Fruit fly (Drosophila melanogaster) whole organism: ENCODE results near the gene CG33099.

ENCODE experiments used
- CG8478 ChIP-seq: fragments of >200 bp; optimal IDR thresholded peaks from 2 replicates; lab custom pipeline; 2018; ENCODE audit warnings: inconsistent platforms
- Dll ChIP-seq: fragments of >200 bp; optimal IDR thresholded peaks from 2 replicates; lab custom pipeline; 2017
- EcR ChIP-seq, 2 experiments: fragments of >200 bp; optimal IDR thresholded peaks; 2 replicates each; lab custom pipeline; 2017; ENCODE audit warnings: missing biosample characterization in 2 of 2, missing genetic modification characterization in 2 of 2, missing genetic modification reagents in 2 of 2
- pan ChIP-seq: fragments of >200 bp; optimal IDR thresholded peaks from 2 replicates; lab custom pipeline; 2017
- psq ChIP-seq: fragments of >200 bp; optimal IDR thresholded peaks from 2 replicates; lab custom pipeline; 2017
- usp ChIP-seq: fragments of >200 bp; optimal IDR thresholded peaks from 2 replicates; lab custom pipeline; 2017; ENCODE audit warnings: missing biosample characterization, missing genetic modification characterization, mixed read lengths

CG33099 gene

dm6 chr3R:22522859-22523258 lies 7.5 kb downstream of the CG33099 start:
- TF ChIP-seq CG8478 (lab: Kevin White, UChicago) (no peak), psq (lab: Kevin White, UChicago) (no peak), pan (lab: Kevin White, UChicago) (no peak), Dll (lab: Kevin White, UChicago) (no peak), EcR (GFP tag; optimal IDR thresholded peaks at IDR 0.05; lab: Kevin White, UChicago) (no peak), usp (GFP tag; lab: Kevin White, UChicago) (no peak)

- TF ChIP-seq EcR (GFP tag; optimal IDR thresholded peaks at IDR 0.05; lab: Kevin White, UChicago) (no peak), pan (lab: Kevin White, UChicago) (no peak), Dll (lab: Kevin White, UChicago) (no peak), usp (GFP tag; lab: Kevin White, UChicago) (no peak), psq (lab: Kevin White, UChicago) (no peak)
Observed at dm6 chr3R:22522042-22522441, 8.3 kb downstream of the CG33099 start.

- TF ChIP-seq CG8478 (lab: Kevin White, UChicago) (no peak), Dll (lab: Kevin White, UChicago) (no peak), pan (lab: Kevin White, UChicago) (no peak), EcR (GFP tag; optimal IDR thresholded peaks at IDR 0.05; lab: Kevin White, UChicago) (no peak), psq (lab: Kevin White, UChicago) (no peak), usp (GFP tag; lab: Kevin White, UChicago) (no peak)
Observed at dm6 chr3R:22520481-22520880, 9.9 kb downstream of the CG33099 start.

dm6 chr3R:22518760-22519159 lies 11.6 kb downstream of the CG33099 start:
- TF ChIP-seq psq (lab: Kevin White, UChicago) (no peak), EcR (GFP tag; optimal IDR thresholded peaks at IDR 0.05; lab: Kevin White, UChicago) (no peak), CG8478 (lab: Kevin White, UChicago) (no peak), Dll (lab: Kevin White, UChicago) (no peak), pan (lab: Kevin White, UChicago) (no peak), usp (GFP tag; lab: Kevin White, UChicago) (no peak)

dm6 chr3R:22518285-22518684 lies 12.1 kb downstream of the CG33099 start:
- TF ChIP-seq pan (lab: Kevin White, UChicago) (no peak), psq (lab: Kevin White, UChicago) (no peak), EcR (GFP tag; optimal IDR thresholded peaks at IDR 0.05; lab: Kevin White, UChicago) (no peak), CG8478 (lab: Kevin White, UChicago) (no peak), usp (GFP tag; lab: Kevin White, UChicago) (no peak), Dll (lab: Kevin White, UChicago) (no peak)

- TF ChIP-seq EcR (GFP tag; optimal IDR thresholded peaks at IDR 0.05; lab: Kevin White, UChicago) (no peak), psq (lab: Kevin White, UChicago) (no peak), Dll (lab: Kevin White, UChicago) (no peak), usp (GFP tag; lab: Kevin White, UChicago) (no peak), CG8478 (lab: Kevin White, UChicago) (no peak), pan (lab: Kevin White, UChicago) (no peak)
Observed at dm6 chr3R:22515384-22515783, 15.0 kb downstream of the CG33099 start.

dm6 chr3R:22503630-22504029 lies 26.7 kb downstream of the CG33099 start:
- TF ChIP-seq pan (lab: Kevin White, UChicago) (no peak), Dll (lab: Kevin White, UChicago) (no peak), EcR (GFP tag; optimal IDR thresholded peaks at IDR 0.05; lab: Kevin White, UChicago) (no peak), CG8478 (lab: Kevin White, UChicago) (no peak), psq (lab: Kevin White, UChicago) (no peak), usp (GFP tag; lab: Kevin White, UChicago) (no peak)

- TF ChIP-seq psq (lab: Kevin White, UChicago) (no peak), EcR (GFP tag; optimal IDR thresholded peaks at IDR 0.05; lab: Kevin White, UChicago) (no peak), pan (lab: Kevin White, UChicago) (no peak), usp (GFP tag; lab: Kevin White, UChicago) (no peak), Dll (lab: Kevin White, UChicago) (no peak), CG8478 (lab: Kevin White, UChicago) (no peak)
Observed at dm6 chr3R:22497025-22497424, 33.3 kb downstream of the CG33099 start, which contains the start of gene Octbeta1R. Gene Octbeta1R (plus strand): TSS chr3R:22497215.

dm6 chr3R:22494523-22495309 lies 35.7 kb downstream of the CG33099 start:
- TF ChIP-seq usp (GFP tag; lab: Kevin White, UChicago): no peak
- TF ChIP-seq psq (lab: Kevin White, UChicago): no peak
- no peak for TF ChIP-seq Dll (lab: Kevin White, UChicago)
- no peak for TF ChIP-seq pan (lab: Kevin White, UChicago)
- no peak for TF ChIP-seq EcR (GFP tag; optimal IDR thresholded peaks at IDR 0.05; lab: Kevin White, UChicago)
- TF ChIP-seq CG8478 (lab: Kevin White, UChicago): no peak

- TF ChIP-seq CG8478 (lab: Kevin White, UChicago): no peak
- no peak for TF ChIP-seq Dll (lab: Kevin White, UChicago)
- no peak for TF ChIP-seq usp (GFP tag; lab: Kevin White, UChicago)
- no peak for TF ChIP-seq psq (lab: Kevin White, UChicago)
- no peak for TF ChIP-seq pan (lab: Kevin White, UChicago)
- TF ChIP-seq EcR (GFP tag; optimal IDR thresholded peaks at IDR 0.05; lab: Kevin White, UChicago): no peak
Observed at dm6 chr3R:22492767-22493166, 37.6 kb downstream of the CG33099 start, which contains the start of gene tHMG2. Gene tHMG2 (plus strand): TSS chr3R:22492953.
